Fruit fly (Drosophila melanogaster) Kc167 (cell line): ENCODE measurements around the gene CG42335.

Experiments
- Myc ChIP-seq: fragments of >200 bp; optimal IDR thresholded peaks from 2 replicates; lab custom pipeline; 2017; ENCODE audit warnings: missing external identifiers
- h ChIP-seq: fragments of >200 bp; optimal IDR thresholded peaks from 3 replicates; lab custom pipeline; 2018; ENCODE audit warnings: missing external identifiers
- insv ChIP-seq: fragments of >200 bp; optimal IDR thresholded peaks from 3 replicates; lab custom pipeline; 2018; ENCODE audit warnings: missing external identifiers
- psq ChIP-seq: fragments of >200 bp; optimal IDR thresholded peaks from 2 replicates; lab custom pipeline; 2017; ENCODE audit warnings: missing external identifiers
- ttk ChIP-seq: sonication (Bioruptor generic); optimal IDR thresholded peaks from 2 replicates; lab custom pipeline; 2017; ENCODE audit warnings: missing external identifiers

- TF ChIP-seq psq (lab: Kevin White, UChicago) (no peak), insv (lab: Kevin White, UChicago) (no peak), Myc (lab: Kevin White, UChicago) (no peak), ttk (lab: Kevin White, UChicago) (no peak), h (lab: Kevin White, UChicago) (no peak)
Observed at dm6 chr3R:21736749-21737148, 21.8 kb upstream of the CG42335 start, which contains the start of gene CG42869.
